Fruit fly (Drosophila melanogaster): Measurements from ENCODE around the gene CG11444.

The CG11444 gene

dm6 chrX:4534002-4534401, 20.2 kb downstream of the CG11444 start (continued):
- TF ChIP-seq sc (optimal IDR thresholded peaks at IDR 0.05) (no peak), sc (GFP tag; optimal IDR thresholded peaks at IDR 0.05) (no peak), eyg (GFP tag; optimal IDR thresholded peaks at IDR 0.05) (no peak), CG12659 (GFP tag; optimal IDR thresholded peaks at IDR 0.05) (no peak)

DNA sequence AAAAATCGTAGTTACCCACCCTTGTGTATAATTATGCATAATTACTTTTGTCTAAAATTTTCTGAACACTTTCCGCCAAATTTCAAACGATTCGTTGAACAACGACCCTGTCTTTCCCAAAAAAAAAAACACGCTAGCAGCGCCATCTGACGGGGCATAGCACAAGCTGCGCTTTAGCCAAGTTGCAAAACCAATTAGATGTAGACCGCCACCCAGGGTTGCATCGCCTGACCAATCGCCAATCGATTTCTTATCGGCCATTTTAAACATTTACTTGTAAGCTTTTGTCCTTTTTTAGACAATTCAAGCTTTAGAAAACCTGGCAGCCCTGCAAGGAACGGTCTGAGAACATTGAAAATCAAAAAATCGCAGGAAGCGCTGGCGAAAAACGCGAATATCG, 24.3 kb downstream of the CG11444 start, which contains the start of gene CG3556:
CG3556 (plus strand) TSS at position 323 of the 400 bp plus-strand sequence.
- TF ChIP-seq HLH3B (GFP tag; IDR thresholded peaks at IDR 0.05), result peak; percentile 37; the same call in 1 of the 2 replicates
- TF ChIP-seq bigmax (GFP tag; optimal IDR thresholded peaks at IDR 0.05), result no peak
- no peak for TF ChIP-seq CG10431 (GFP tag; optimal IDR thresholded peaks at IDR 0.05)
- TF ChIP-seq CG9609 (GFP tag; optimal IDR thresholded peaks at IDR 0.05), result peak; percentile 25
- peak; percentile 50 for TF ChIP-seq CG7987 (GFP tag; optimal IDR thresholded peaks at IDR 0.05)
- peak; percentile 39; the same call in 1 of the 4 replicates for TF ChIP-seq Gug (GFP tag; IDR thresholded peaks at IDR 0.05)
- TF ChIP-seq Rx (GFP tag; IDR thresholded peaks at IDR 0.05), result peak; percentile 29; the same call in 1 of the 2 replicates
- no peak for TF ChIP-seq CG15073 (GFP tag; optimal IDR thresholded peaks at IDR 0.05)
- no peak for TF ChIP-seq dan (GFP tag; IDR thresholded peaks at IDR 0.05)
- no peak for TF ChIP-seq prd (optimal IDR thresholded peaks at IDR 0.05)
- peak; percentile 46; the same call in 2 of the 3 replicates for TF ChIP-seq prd (GFP tag; IDR thresholded peaks at IDR 0.05)
- TF ChIP-seq CG9932 (GFP tag; IDR thresholded peaks at IDR 0.05), result peak; percentile 61; the same call in 1 of the 2 replicates
- TF ChIP-seq CG3995 (GFP tag; optimal IDR thresholded peaks at IDR 0.05), result no peak
- peak; percentile 33 for TF ChIP-seq MTF-1 (GFP tag; optimal IDR thresholded peaks at IDR 0.05; ENCODE audit: borderline replicate concordance)
- TF ChIP-seq Xrp1 (GFP tag; IDR thresholded peaks at IDR 0.05), result peak; percentile 71
- TF ChIP-seq Elba2 (GFP tag; optimal IDR thresholded peaks at IDR 0.05), result no peak
- TF ChIP-seq CG6683 (GFP tag; optimal IDR thresholded peaks at IDR 0.05), result peak; percentile 35
- peak; percentile 52 for TF ChIP-seq Ets65A (GFP tag)
- TF ChIP-seq eyg (GFP tag; optimal IDR thresholded peaks at IDR 0.05), result no peak
- TF ChIP-seq CG8089 (GFP tag; optimal IDR thresholded peaks at IDR 0.05), result no peak
- TF ChIP-seq zfh1 (GFP tag; IDR thresholded peaks at IDR 0.05), result peak; percentile 74
- TF ChIP-seq CG4617 (GFP tag; optimal IDR thresholded peaks at IDR 0.05; ENCODE audit: borderline replicate concordance), result no peak
- TF ChIP-seq nau (GFP tag; optimal IDR thresholded peaks at IDR 0.05), result no peak
- peak; percentile 76 for TF ChIP-seq nerfin-2 (GFP tag; IDR thresholded peaks at IDR 0.05; ENCODE audit: partially characterized antibody)
- TF ChIP-seq Dip3 (GFP tag; optimal IDR thresholded peaks at IDR 0.05), result peak; percentile 7
- peak; percentile 88 for TF ChIP-seq Ets97D (GFP tag; optimal IDR thresholded peaks at IDR 0.05)
- no peak for TF ChIP-seq CkIIα-i1 (GFP tag; IDR thresholded peaks at IDR 0.05)
- TF ChIP-seq CG9727 (GFP tag; optimal IDR thresholded peaks at IDR 0.05), result peak; percentile 48
- no peak for TF ChIP-seq CG3838 (GFP tag; optimal IDR thresholded peaks at IDR 0.05)
- peak; percentile 37; the same call in 1 of the 2 replicates for TF ChIP-seq CG14667 (GFP tag; IDR thresholded peaks at IDR 0.05)
- peak; percentile 38; the same call in 1 of the 2 replicates for TF ChIP-seq sisA (GFP tag; IDR thresholded peaks at IDR 0.05)
- TF ChIP-seq CG17361 (GFP tag; IDR thresholded peaks at IDR 0.05), result no peak; the same call in 2 of the 3 replicates
- TF ChIP-seq CG17802 (tag; optimal IDR thresholded peaks at IDR 0.05), result no peak
- TF ChIP-seq CG4282 (GFP tag; optimal IDR thresholded peaks at IDR 0.05), result peak; percentile 40
- no peak for TF ChIP-seq D19B (GFP tag; optimal IDR thresholded peaks at IDR 0.05)
- peak; percentile 55; the same call in 1 of the 2 replicates for TF ChIP-seq amos (GFP tag; IDR thresholded peaks at IDR 0.05; ENCODE audit: partially characterized antibody)
- TF ChIP-seq Kr (GFP tag; optimal IDR thresholded peaks at IDR 0.05), result no peak
- no peak for TF ChIP-seq CG2712 (tag; optimal IDR thresholded peaks at IDR 0.05)
- peak in 1 of 2 experiments; percentile 64 for TF ChIP-seq chif (GFP tag; optimal IDR thresholded peaks at IDR 0.05)
- TF ChIP-seq CG2120 (GFP tag; optimal IDR thresholded peaks at IDR 0.05), result peak; percentile 44
- TF ChIP-seq kay (GFP tag; optimal IDR thresholded peaks at IDR 0.05), result no peak
- no peak for TF ChIP-seq CG13296 (GFP tag; optimal IDR thresholded peaks at IDR 0.05)
- TF ChIP-seq NC2α (GFP tag; optimal IDR thresholded peaks at IDR 0.05), result no peak
- TF ChIP-seq mirr (GFP tag; optimal IDR thresholded peaks at IDR 0.05), result no peak
- no peak for TF ChIP-seq odd (GFP tag; optimal IDR thresholded peaks at IDR 0.05)
- no peak for TF ChIP-seq CG17568 (GFP tag; optimal IDR thresholded peaks at IDR 0.05)
- TF ChIP-seq abd-A (tag; optimal IDR thresholded peaks at IDR 0.05), result no peak

Data from whole organism, embryonic.